Fruit fly (Drosophila melanogaster) whole organism, embryonic: Measurements from ENCODE around the gene CG4709.

ENCODE experiments used
- BEAF-32 ChIP-seq: fragments of 200-800 bp; sonication (Bioruptor generic); optimal IDR thresholded peaks from 3 replicates; lab custom pipeline; 2017; ENCODE audit warnings: missing biosample characterization, missing genetic modification characterization, mild to moderate bottlenecking, moderate library complexity, missing genetic modification reagents
- CG12299 ChIP-seq: fragments of 200-800 bp; sonication (Bioruptor generic); optimal IDR thresholded peaks from 2 replicates; lab custom pipeline; 2018; ENCODE audit warnings: missing biosample characterization, mild to moderate bottlenecking, missing genetic modification characterization
- CG13894 ChIP-seq: fragments of 200-800 bp; sonication (Bioruptor generic); optimal IDR thresholded peaks from 3 replicates; lab custom pipeline; 2018; ENCODE audit warnings: missing biosample characterization, mild to moderate bottlenecking, missing genetic modification characterization, moderate library complexity
- CG14014 ChIP-seq: fragments of 200-800 bp; sonication (Bioruptor generic); IDR thresholded peaks from 2 replicates; pipeline ENCODE4 v1.3.6; 2022; ENCODE audit warnings: missing biosample characterization, missing genetic modification characterization
- CG14710 ChIP-seq: fragments of 200-800 bp; sonication (Bioruptor generic); optimal IDR thresholded peaks from 3 replicates; lab custom pipeline; 2019; ENCODE audit warnings: missing biosample characterization, mild to moderate bottlenecking, missing genetic modification characterization, moderate library complexity
- CG1647 ChIP-seq: fragments of 200-800 bp; sonication (Bioruptor generic); optimal IDR thresholded peaks from 3 replicates; lab custom pipeline; 2016; ENCODE audit warnings: missing biosample characterization, missing genetic modification characterization
- CG16815 ChIP-seq: fragments of 200-800 bp; sonication (Bioruptor generic); optimal IDR thresholded peaks from 3 replicates; lab custom pipeline; 2017; ENCODE audit warnings: missing biosample characterization, mild to moderate bottlenecking, missing genetic modification characterization
- CG17359 ChIP-seq: fragments of 200-800 bp; sonication (Bioruptor generic); optimal IDR thresholded peaks from 3 replicates; lab custom pipeline; 2018; ENCODE audit warnings: missing biosample characterization, mild to moderate bottlenecking, missing genetic modification characterization, moderate library complexity
- CG17829 ChIP-seq: fragments of 200-800 bp; optimal IDR thresholded peaks from 2 replicates; lab custom pipeline; 2019; ENCODE audit warnings: missing biosample characterization, mild to moderate bottlenecking, missing genetic modification characterization, moderate library complexity
- CG2129 ChIP-seq: fragments of 200-800 bp; sonication (Bioruptor generic); IDR thresholded peaks from 2 replicates; pipeline ENCODE4 v1.3.6; 2022; ENCODE audit warnings: missing biosample characterization, missing genetic modification characterization; ENCODE audit not compliant: partially characterized antibody
- CG30020 ChIP-seq: fragments of 200-800 bp; optimal IDR thresholded peaks from 2 replicates; lab custom pipeline; 2019; ENCODE audit warnings: missing biosample characterization, mild to moderate bottlenecking, missing genetic modification characterization, moderate library complexity
- CG32532 ChIP-seq: fragments of 200-800 bp; sonication (Bioruptor generic); IDR thresholded peaks from 2 replicates; pipeline ENCODE4 v1.3.6; 2022; ENCODE audit warnings: missing biosample characterization, missing genetic modification characterization
- CG3847 ChIP-seq: fragments of 200-800 bp; sonication (Bioruptor generic); IDR thresholded peaks from 2 replicates; pipeline ENCODE4 v1.3.6; 2022; ENCODE audit warnings: missing biosample characterization, missing genetic modification characterization
- CG4404 ChIP-seq: fragments of 200-800 bp; sonication (Bioruptor generic); IDR thresholded peaks from 2 replicates; pipeline ENCODE4 v1.3.6; 2022; ENCODE audit warnings: missing biosample characterization, missing genetic modification characterization
- CG4820 ChIP-seq: fragments of 200-800 bp; sonication (Bioruptor generic); optimal IDR thresholded peaks from 3 replicates; lab custom pipeline; 2016; ENCODE audit warnings: missing biosample characterization, missing genetic modification characterization
- CG7357 ChIP-seq: fragments of 200-800 bp; sonication (Bioruptor generic); IDR thresholded peaks from 3 replicates; pipeline ENCODE4 v1.3.6; 2022; ENCODE audit warnings: missing biosample characterization, missing genetic modification characterization
- CG7556 ChIP-seq: fragments of 200-800 bp; sonication (Bioruptor generic); optimal IDR thresholded peaks from 2 replicates; lab custom pipeline; 2017; ENCODE audit warnings: missing biosample characterization, mild to moderate bottlenecking, missing genetic modification characterization
- CG9437 ChIP-seq: fragments of 200-800 bp; sonication (Bioruptor generic); optimal IDR thresholded peaks from 2 replicates; lab custom pipeline; 2018; ENCODE audit warnings: missing biosample characterization, mild to moderate bottlenecking, missing genetic modification characterization
- CkIIα-i1 ChIP-seq: fragments of 200-800 bp; sonication (Bioruptor generic); IDR thresholded peaks from 2 replicates; pipeline ENCODE4 v1.3.6; 2022; ENCODE audit warnings: missing biosample characterization, missing genetic modification characterization
- Dp ChIP-seq: fragments of 200-800 bp; sonication (Bioruptor generic); optimal IDR thresholded peaks from 2 replicates; lab custom pipeline; 2018; ENCODE audit warnings: missing biosample characterization, mild to moderate bottlenecking, missing genetic modification characterization, moderate library complexity
- E2f2 ChIP-seq: fragments of 200-800 bp; sonication (Bioruptor generic); IDR thresholded peaks from 2 replicates; pipeline ENCODE4 v1.3.6; 2022; ENCODE audit warnings: missing biosample characterization, missing genetic modification characterization
- Fer3 ChIP-seq: fragments of 200-800 bp; sonication (Bioruptor generic); optimal IDR thresholded peaks from 2 replicates; lab custom pipeline; 2018; ENCODE audit warnings: missing biosample characterization, mild to moderate bottlenecking, missing genetic modification characterization, moderate library complexity
- H2.0 ChIP-seq: fragments of 200-800 bp; sonication (Bioruptor generic); IDR thresholded peaks from 2 replicates; pipeline ENCODE4 v1.3.6; 2022; ENCODE audit warnings: missing biosample characterization, missing genetic modification characterization
- Hmr ChIP-seq: fragments of 200-800 bp; sonication (Bioruptor generic); optimal IDR thresholded peaks from 3 replicates; lab custom pipeline; 2017; ENCODE audit warnings: mild to moderate bottlenecking, missing biosample characterization, missing genetic modification reagents, missing genetic modification characterization
- Hr78 ChIP-seq, 2 experiments: fragments of 200-800 bp in 1 of 2; fragments of >200 bp in 1 of 2; sonication (Bioruptor generic) in 1 of 2; optimal IDR thresholded peaks; 2 replicates each; lab custom pipeline; 2017 to 2019; ENCODE audit warnings: missing biosample characterization in 2 of 2, missing genetic modification characterization in 2 of 2, mild to moderate bottlenecking in 1 of 2, moderate library complexity in 1 of 2
- Jarid2 ChIP-seq: fragments of 200-800 bp; sonication (Bioruptor generic); optimal IDR thresholded peaks from 3 replicates; lab custom pipeline; 2017; ENCODE audit warnings: mild to moderate bottlenecking, missing biosample characterization, missing genetic modification reagents, missing genetic modification characterization
- Nf-YB ChIP-seq: fragments of 200-800 bp; sonication (Bioruptor generic); optimal IDR thresholded peaks from 3 replicates; lab custom pipeline; 2019; ENCODE audit warnings: missing biosample characterization, mild to moderate bottlenecking, missing genetic modification characterization, moderate library complexity
- NfI ChIP-seq: fragments of 200-800 bp; sonication (Bioruptor generic); optimal IDR thresholded peaks from 3 replicates; lab custom pipeline; 2018; ENCODE audit warnings: missing biosample characterization, mild to moderate bottlenecking, missing genetic modification characterization, moderate library complexity
- Rx ChIP-seq: fragments of 200-800 bp; sonication (Bioruptor generic); IDR thresholded peaks from 2 replicates; pipeline ENCODE4 v1.3.6; 2022; ENCODE audit warnings: missing biosample characterization, missing genetic modification characterization
- Ssrp ChIP-seq: fragments of 200-800 bp; sonication (Bioruptor generic); optimal IDR thresholded peaks from 2 replicates; lab custom pipeline; 2018; ENCODE audit warnings: missing biosample characterization, mild to moderate bottlenecking, missing genetic modification characterization, moderate library complexity
- TFAM ChIP-seq: fragments of 200-800 bp; sonication (Bioruptor generic); optimal IDR thresholded peaks from 2 replicates; lab custom pipeline; 2017; ENCODE audit warnings: missing biosample characterization, missing genetic modification characterization, inconsistent platforms
- br ChIP-seq: fragments of >200 bp; optimal IDR thresholded peaks from 2 replicates; lab custom pipeline; 2017
- btn ChIP-seq: fragments of 200-800 bp; sonication (Bioruptor generic); optimal IDR thresholded peaks from 2 replicates; lab custom pipeline; 2016; ENCODE audit warnings: missing biosample characterization, missing genetic modification characterization
- ci ChIP-seq: fragments of 200-800 bp; sonication (Bioruptor generic); IDR thresholded peaks from 3 replicates; pipeline ENCODE4 v1.3.6; 2022; ENCODE audit warnings: missing biosample characterization, missing genetic modification characterization
- corto ChIP-seq: fragments of 200-800 bp; sonication (Bioruptor generic); optimal IDR thresholded peaks from 2 replicates; lab custom pipeline; 2016; ENCODE audit warnings: missing biosample characterization, mild to moderate bottlenecking, missing genetic modification characterization, moderate library complexity
- croc ChIP-seq: fragments of 200-800 bp; sonication (Bioruptor generic); conservative IDR thresholded peaks from 3 replicates; pipeline ENCODE4 v1.3.6; 2022; ENCODE audit warnings: missing biosample characterization, missing genetic modification characterization
- cwo ChIP-seq: fragments of 200-800 bp; sonication (Bioruptor generic); optimal IDR thresholded peaks from 3 replicates; lab custom pipeline; 2017; ENCODE audit warnings: missing biosample characterization, missing genetic modification characterization, mild to moderate bottlenecking, moderate library complexity, missing genetic modification reagents
- danr ChIP-seq: fragments of 200-800 bp; sonication (Bioruptor generic); IDR thresholded peaks from 2 replicates; pipeline ENCODE4 v1.3.6; 2022; ENCODE audit warnings: missing biosample characterization, missing genetic modification characterization
- dm ChIP-seq: fragments of 200-800 bp; sonication (Bioruptor generic); optimal IDR thresholded peaks from 3 replicates; lab custom pipeline; 2016; ENCODE audit warnings: missing biosample characterization, missing genetic modification characterization
- gsb ChIP-seq: fragments of 200-800 bp; sonication (Bioruptor generic); IDR thresholded peaks from 2 replicates; pipeline ENCODE4 v1.3.6; 2022; ENCODE audit warnings: missing biosample characterization, missing genetic modification characterization
- h ChIP-seq: fragments of >200 bp; optimal IDR thresholded peaks from 2 replicates; lab custom pipeline; 2017
- lov ChIP-seq, 2 experiments: fragments of 200-800 bp in 1 of 2; fragments of >200 bp in 1 of 2; sonication (Bioruptor generic) in 1 of 2; IDR thresholded peaks in 1 of 2; optimal IDR thresholded peaks in 1 of 2; 2 replicates in 1 of 2; 3 replicates in 1 of 2; pipeline versions ENCODE4 v1.3.6 to Lab custom; 2017 to 2022; ENCODE audit warnings: missing biosample characterization in 1 of 2, missing genetic modification characterization in 1 of 2
- org-1 ChIP-seq: fragments of 200-800 bp; sonication (Bioruptor generic); optimal IDR thresholded peaks from 2 replicates; lab custom pipeline; 2017; ENCODE audit warnings: missing biosample characterization, missing genetic modification characterization
- pnt ChIP-seq: fragments of 200-800 bp; sonication (Bioruptor generic); optimal IDR thresholded peaks from 3 replicates; lab custom pipeline; 2016; ENCODE audit warnings: missing biosample characterization, missing genetic modification characterization
- slp2 ChIP-seq: fragments of 200-800 bp; sonication (Bioruptor generic); optimal IDR thresholded peaks from 2 replicates; lab custom pipeline; 2016; ENCODE audit warnings: missing biosample characterization, missing genetic modification characterization
- tap ChIP-seq: fragments of 200-800 bp; optimal IDR thresholded peaks from 3 replicates; lab custom pipeline; 2019; ENCODE audit warnings: missing biosample characterization, mild to moderate bottlenecking, missing genetic modification characterization, moderate library complexity
- unc-4 ChIP-seq: fragments of 200-800 bp; sonication (Bioruptor generic); IDR thresholded peaks from 2 replicates; pipeline ENCODE4 v1.3.6; 2022; ENCODE audit warnings: missing biosample characterization, missing genetic modification characterization; ENCODE audit not compliant: partially characterized antibody
- unpg ChIP-seq: fragments of 200-800 bp; sonication (Bioruptor generic); optimal IDR thresholded peaks from 3 replicates; lab custom pipeline; 2018; ENCODE audit warnings: missing biosample characterization, mild to moderate bottlenecking, missing genetic modification characterization, moderate library complexity
- vfl ChIP-seq: fragments of 200-800 bp; sonication (Bioruptor generic); optimal IDR thresholded peaks from 2 replicates; lab custom pipeline; 2016; ENCODE audit warnings: missing biosample characterization, missing genetic modification characterization
- yki ChIP-seq: fragments of >200 bp; optimal IDR thresholded peaks from 3 replicates; lab custom pipeline; 2018
- zen2 ChIP-seq: fragments of 200-800 bp; sonication (Bioruptor generic); IDR thresholded peaks from 3 replicates; pipeline ENCODE4 v1.3.6; 2022; ENCODE audit warnings: missing biosample characterization, missing genetic modification characterization; ENCODE audit not compliant: partially characterized antibody

Gene CG4709

DNA sequence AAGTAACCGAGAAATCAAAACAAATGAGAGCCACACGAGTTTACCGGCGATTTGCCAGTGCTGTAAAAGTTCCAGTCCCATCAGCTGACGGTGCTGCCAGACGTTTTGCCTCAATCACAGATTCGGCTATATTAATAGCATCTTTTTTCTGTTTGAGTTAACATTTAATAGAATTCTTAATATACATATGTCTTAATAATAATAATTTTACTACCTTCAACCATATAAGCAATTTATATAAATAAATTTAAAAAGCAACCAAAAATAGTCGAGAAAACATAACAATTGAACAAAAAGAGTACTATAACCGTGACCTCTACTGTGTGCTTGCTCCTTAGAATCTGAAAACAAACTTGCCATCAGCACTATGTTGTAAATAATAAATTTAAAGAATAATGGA lies at the start of gene CG4709, which contains the start of gene CG13126 (continued):
- TF ChIP-seq CG7357 (GFP tag; lab: Robert Waterston, UW) (peak; percentile 80), br (lab: Kevin White, UChicago) (no peak), CG9437 (GFP tag; lab: Kevin White, UChicago) (peak; percentile 82), Ssrp (peak; percentile 93), corto (GFP tag; lab: Kevin White, UChicago) (peak; percentile 82), H2.0 (GFP tag; lab: Robert Waterston, UW) (peak; percentile 82), tap (peak; percentile 92), zen2 (GFP tag; lab: Robert Waterston, UW) (no peak), slp2 (GFP tag; lab: Kevin White, UChicago) (peak; percentile 26), Nf-YB (GFP tag; lab: Kevin White, UChicago) (peak; percentile 78), lov (optimal IDR thresholded peaks at IDR 0.05; lab: Kevin White, UChicago) (no peak), lov (GFP tag; IDR thresholded peaks at IDR 0.05; lab: Robert Waterston, UW) (peak; percentile 68; the same call in 2 of the 3 replicates), BEAF-32 (GFP tag; lab: Kevin White, UChicago) (peak; percentile 30), CG1647 (peak; percentile 59), CG4820 (GFP tag; lab: Kevin White, UChicago) (peak; percentile 88), cwo (GFP tag; lab: Kevin White, UChicago) (peak; percentile 88), yki (lab: Kevin White, UChicago) (no peak), h (lab: Kevin White, UChicago) (no peak), CG17359 (tag; lab: Kevin White, UChicago) (peak; percentile 95), TFAM (GFP tag; lab: Kevin White, UChicago) (peak; percentile 43), CG17829 (tag; lab: Kevin White, UChicago) (peak; percentile 97), CG12299 (tag; lab: Kevin White, UChicago) (peak; percentile 82), Fer3 (tag; lab: Kevin White, UChicago) (peak; percentile 94), CG32532 (GFP tag; lab: Robert Waterston, UW) (peak; percentile 92), org-1 (GFP tag; lab: Kevin White, UChicago) (peak; percentile 86), Dp (GFP tag; lab: Kevin White, UChicago) (peak; percentile 57), unc-4 (0 out of 2 replicates have a peak, but pooled peaks have one; percentile 25), btn (GFP tag; lab: Kevin White, UChicago) (no peak), CG2129 (GFP tag; lab: Robert Waterston, UW) (no peak), CG16815 (GFP tag; lab: Kevin White, UChicago) (peak; percentile 80), gsb (peak; percentile 68), Hmr (peak; percentile 91), CG3847 (GFP tag; lab: Robert Waterston, UW) (peak; percentile 84), vfl (GFP tag; lab: Kevin White, UChicago) (peak; percentile 57), unpg (GFP tag; lab: Kevin White, UChicago) (peak; percentile 93), Hr78 (GFP tag; optimal IDR thresholded peaks at IDR 0.05; lab: Kevin White, UChicago) (peak in 1 of 2 experiments; percentile 83), danr (GFP tag; lab: Robert Waterston, UW) (peak; percentile 70), pnt (GFP tag; lab: Kevin White, UChicago) (peak; percentile 33), CG30020 (tag; lab: Kevin White, UChicago) (peak; percentile 78), CG13894 (tag; lab: Kevin White, UChicago) (peak; percentile 87), CG7556 (GFP tag; lab: Kevin White, UChicago) (peak; percentile 92), Rx (GFP tag; lab: Robert Waterston, UW) (peak; percentile 60), NfI (GFP tag; lab: Kevin White, UChicago) (peak; percentile 87), croc (GFP tag; lab: Robert Waterston, UW) (peak; percentile 87), E2f2 (peak; percentile 76), CG14014 (peak; percentile 87), CkIIα-i1 (GFP tag; lab: Robert Waterston, UW) (no peak), CG14710 (peak; percentile 97), Jarid2 (GFP tag; lab: Kevin White, UChicago) (peak; percentile 67), ci (peak; percentile 86), CG4404 (GFP tag; lab: Robert Waterston, UW) (peak; percentile 81), dm (GFP tag; lab: Kevin White, UChicago) (peak; percentile 20)
